Worm (Caenorhabditis elegans): ENCODE results near the gene F38B2.4.

Gene F38B2.4

DNA sequence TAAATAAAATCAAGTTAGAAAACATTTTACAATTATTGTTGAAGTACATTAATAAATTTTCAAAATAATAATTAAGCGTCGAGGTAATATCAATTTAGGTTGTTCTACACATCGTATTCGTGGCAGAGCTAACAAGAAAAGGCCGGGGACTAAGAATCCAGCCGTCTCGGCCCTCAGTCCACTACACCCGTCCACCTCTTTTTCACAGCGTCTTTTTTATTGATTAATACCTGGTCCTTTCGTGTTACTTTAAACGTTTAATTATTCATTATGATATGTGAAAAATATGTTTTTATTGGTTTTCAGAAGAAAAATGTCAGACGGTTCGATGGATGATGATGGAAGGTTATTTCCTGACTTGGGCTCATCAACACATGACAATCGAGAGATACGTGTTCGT lies 19.5 kb upstream of the F38B2.4 start, which contains the start of gene vhl-1:
Gene vhl-1, plus strand, starts transcription at position 301 of the 400 bp plus-strand sequence.
- TF ChIP-seq egl-27 (tag; optimal IDR thresholded peaks at IDR 0.05) (no peak), nfya-1 (tag; optimal IDR thresholded peaks at IDR 0.05; ENCODE audit: insufficient read depth) (no peak), nhr-77 (tag; optimal IDR thresholded peaks at IDR 0.05) (no peak), pqm-1 (tag; optimal IDR thresholded peaks at IDR 0.05) (no peak), nhr-28 (tag; optimal IDR thresholded peaks at IDR 0.05) (no peak), nhr-23 (tag; optimal IDR thresholded peaks at IDR 0.05) (no peak), fos-1 (tag; optimal IDR thresholded peaks at IDR 0.05) (no peak), eor-1 (tag; optimal IDR thresholded peaks at IDR 0.05) (no peak)

DNA sequence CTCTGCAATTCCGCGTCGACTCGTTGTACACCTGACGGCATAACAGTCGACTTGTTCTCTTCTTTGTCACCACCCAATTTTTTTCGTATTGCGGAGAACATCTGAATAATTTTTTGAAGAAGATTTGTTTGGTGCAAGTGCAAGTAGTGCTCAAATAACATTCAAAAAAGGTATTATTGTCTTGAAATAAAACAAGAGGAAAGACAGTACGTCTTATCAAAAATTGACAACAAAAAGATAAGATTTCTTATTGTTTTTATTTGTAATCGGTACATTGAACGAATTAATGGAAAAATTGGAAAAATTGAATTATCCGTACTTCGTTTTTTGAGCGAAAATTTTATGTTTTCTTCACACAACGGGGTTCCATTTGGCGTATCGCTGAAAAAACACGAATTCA lies 18.3 kb upstream of the F38B2.4 start, which contains the start of gene F08G12.1:
Gene F08G12.1, minus strand, starts transcription at position 101 of the 400 bp plus-strand sequence.
- TF ChIP-seq pqm-1 (tag; optimal IDR thresholded peaks at IDR 0.05) (no peak), ceh-16 (tag; optimal IDR thresholded peaks at IDR 0.05) (no peak), hmg-11 (tag; optimal IDR thresholded peaks at IDR 0.05) (no peak), fkh-2 (tag; optimal IDR thresholded peaks at IDR 0.05) (no peak)

DNA sequence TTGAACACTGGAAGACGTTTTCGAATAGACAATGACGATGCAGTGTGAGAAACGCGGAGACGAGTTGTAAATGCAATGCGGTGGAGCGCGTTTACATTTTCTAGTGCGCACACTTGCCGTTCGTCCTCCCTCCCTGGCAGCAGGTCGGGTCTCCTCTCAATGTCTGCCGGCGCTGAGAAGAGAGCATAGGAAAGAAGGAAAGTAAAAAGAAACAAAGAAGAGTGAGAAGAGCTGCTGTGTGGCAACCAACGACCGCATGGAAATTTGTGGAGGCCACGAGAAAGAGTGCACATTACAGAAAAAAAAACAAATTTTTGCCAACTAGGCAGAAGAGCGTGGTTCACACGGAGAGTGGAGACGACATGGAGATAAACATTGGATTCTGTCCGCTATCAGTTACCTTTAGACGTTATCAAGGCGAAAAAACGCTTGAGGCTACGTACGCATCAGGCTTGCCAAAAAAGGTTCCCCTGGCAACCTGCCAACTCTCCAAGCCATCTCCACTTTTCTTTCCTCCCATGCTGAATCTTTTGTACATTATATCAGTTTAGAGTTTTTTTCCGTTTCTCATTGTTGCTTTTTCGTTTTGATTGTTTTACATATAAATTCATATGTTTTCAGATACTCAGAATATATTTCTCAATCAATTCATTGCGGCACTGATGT lies 12.3 kb upstream of the F38B2.4 start, which contains the start of the genes snrp-40.1 and F08G12.3:
Gene snrp-40.1, minus strand, starts transcription at position 143 of the 666 bp plus-strand sequence.
Gene F08G12.3, plus strand, starts transcription at position 616 of the 666 bp plus-strand sequence.
- peak; percentile 71 for TF ChIP-seq pqm-1 (tag; optimal IDR thresholded peaks at IDR 0.05)
- TF ChIP-seq egl-5 (tag; optimal IDR thresholded peaks at IDR 0.05) = peak; percentile 72
- TF ChIP-seq daf-12 (tag; optimal IDR thresholded peaks at IDR 0.05) = no peak
- TF ChIP-seq tbx-2 (tag; optimal IDR thresholded peaks at IDR 0.05) = peak; percentile 57
- no peak for TF ChIP-seq nhr-237 (tag; optimal IDR thresholded peaks at IDR 0.05)
- TF ChIP-seq nhr-25 (tag; optimal IDR thresholded peaks at IDR 0.05) = peak; percentile 89
- TF ChIP-seq elt-1 (tag; optimal IDR thresholded peaks at IDR 0.05) = peak; percentile 36
- peak in 1 of 3 experiments; percentile 7 for TF ChIP-seq elt-3 (tag; optimal IDR thresholded peaks at IDR 0.05)
- TF ChIP-seq ama-1 (optimal IDR thresholded peaks at IDR 0.05) = no peak
- peak; percentile 34 for TF ChIP-seq lsy-12 (tag; optimal IDR thresholded peaks at IDR 0.05)
- peak; percentile 72 for TF ChIP-seq jun-1 (tag; optimal IDR thresholded peaks at IDR 0.05)
- TF ChIP-seq nfya-1 (tag; optimal IDR thresholded peaks at IDR 0.05; ENCODE audit: insufficient read depth) = peak; percentile 87
- peak; percentile 12 for TF ChIP-seq fkh-10 (GFP tag; optimal IDR thresholded peaks at IDR 0.05)
- no peak for TF ChIP-seq sea-2 (GFP tag; optimal IDR thresholded peaks at IDR 0.05)
- TF ChIP-seq nhr-76 (tag; optimal IDR thresholded peaks at IDR 0.05) = no peak
- no peak for TF ChIP-seq nhr-12 (tag; optimal IDR thresholded peaks at IDR 0.05)
- no peak for TF ChIP-seq unc-62 (GFP tag; optimal IDR thresholded peaks at IDR 0.05)
- TF ChIP-seq R02D3.7 (tag; optimal IDR thresholded peaks at IDR 0.05) = no peak
- no peak for TF ChIP-seq nhr-11 (tag; optimal IDR thresholded peaks at IDR 0.05)
- peak; percentile 40 for TF ChIP-seq nhr-43 (tag; optimal IDR thresholded peaks at IDR 0.05; ENCODE audit: poor library complexity, severe bottlenecking)
- peak; percentile 81 for TF ChIP-seq elt-2 (tag; optimal IDR thresholded peaks at IDR 0.05)
- peak; percentile 93 for TF ChIP-seq pha-4 (tag; optimal IDR thresholded peaks at IDR 0.05)
- no peak for TF ChIP-seq ztf-4 (tag; optimal IDR thresholded peaks at IDR 0.05)
- TF ChIP-seq lin-15B (tag; optimal IDR thresholded peaks at IDR 0.05) = peak; percentile 77
- no peak for TF ChIP-seq fkh-2 (tag; optimal IDR thresholded peaks at IDR 0.05)
- TF ChIP-seq nhr-23 (tag; optimal IDR thresholded peaks at IDR 0.05) = peak; percentile 68
- no peak for TF ChIP-seq eor-1 (tag; optimal IDR thresholded peaks at IDR 0.05)
- no peak for TF ChIP-seq mml-1 (tag; optimal IDR thresholded peaks at IDR 0.05)
- peak; percentile 36 for TF ChIP-seq mdl-1 (tag; optimal IDR thresholded peaks at IDR 0.05)
- TF ChIP-seq ztf-11 (tag; optimal IDR thresholded peaks at IDR 0.05) = no peak
- TF ChIP-seq unc-39 (tag; optimal IDR thresholded peaks at IDR 0.05) = no peak
- no peak for TF ChIP-seq nhr-67 (tag; optimal IDR thresholded peaks at IDR 0.05)
- TF ChIP-seq snpc-4 (tag; optimal IDR thresholded peaks at IDR 0.05) = peak; percentile 89
- TF ChIP-seq lin-39 (tag; optimal IDR thresholded peaks at IDR 0.05) = peak; percentile 89
- no peak for TF ChIP-seq ceh-82 (tag; optimal IDR thresholded peaks at IDR 0.05)
- TF ChIP-seq ceh-28 (tag; optimal IDR thresholded peaks at IDR 0.05) = peak; percentile 28
- TF ChIP-seq nhr-77 (tag; optimal IDR thresholded peaks at IDR 0.05) = no peak
- no peak for TF ChIP-seq ceh-9 (tag; optimal IDR thresholded peaks at IDR 0.05)
- TF ChIP-seq hmg-11 (tag; optimal IDR thresholded peaks at IDR 0.05) = peak; percentile 91
- TF ChIP-seq skn-1 (tag; optimal IDR thresholded peaks at IDR 0.05) = peak; percentile 45
- no peak for TF ChIP-seq fos-1 (tag; optimal IDR thresholded peaks at IDR 0.05)
- no peak for TF ChIP-seq aly-2 (tag; optimal IDR thresholded peaks at IDR 0.05)
- TF ChIP-seq ceh-16 (tag; optimal IDR thresholded peaks at IDR 0.05) = no peak
- TF ChIP-seq ZK546.5 (tag; optimal IDR thresholded peaks at IDR 0.05) = no peak
- no peak for TF ChIP-seq egl-27 (tag; optimal IDR thresholded peaks at IDR 0.05)
- no peak for TF ChIP-seq zag-1 (tag; optimal IDR thresholded peaks at IDR 0.05)
- TF ChIP-seq nhr-28 (tag; optimal IDR thresholded peaks at IDR 0.05) = no peak
